Worm (Caenorhabditis elegans): Measurements from ENCODE around the gene pll-1.

The pll-1 gene

ce11 chrIII:356906-357901 is 8.5 kb upstream of the pll-1 start:
- TF ChIP-seq snpc-4 (tag; optimal IDR thresholded peaks at IDR 0.05) (no peak), alr-1 (tag; optimal IDR thresholded peaks at IDR 0.05; ENCODE audit: borderline replicate concordance) (no peak), mab-9 (GFP tag; IDR thresholded peaks at IDR 0.05) (no peak), grh-1 (GFP tag; IDR thresholded peaks at IDR 0.05) (no peak), nhr-71 (tag; optimal IDR thresholded peaks at IDR 0.05) (peak; percentile 17), nhr-28 (tag; optimal IDR thresholded peaks at IDR 0.05) (no peak), unc-62 (GFP tag; optimal IDR thresholded peaks at IDR 0.05) (no peak), elt-2 (tag; optimal IDR thresholded peaks at IDR 0.05) (peak; percentile 56), hpl-2 (GFP tag; optimal IDR thresholded peaks at IDR 0.05) (peak; percentile 24), nhr-20 (tag; optimal IDR thresholded peaks at IDR 0.05) (no peak), unc-30 (tag; optimal IDR thresholded peaks at IDR 0.05) (no peak), unc-98 (GFP tag; IDR thresholded peaks at IDR 0.05) (no peak), nhr-237 (tag; optimal IDR thresholded peaks at IDR 0.05) (no peak), F16B12.6 (tag; optimal IDR thresholded peaks at IDR 0.05) (no peak), dpl-1 (GFP tag; optimal IDR thresholded peaks at IDR 0.05) (no peak), egl-13 (tag; optimal IDR thresholded peaks at IDR 0.05) (no peak), Y116A8C.19 (tag; optimal IDR thresholded peaks at IDR 0.05; ENCODE audit: borderline replicate concordance) (no peak), nhr-84 (tag; optimal IDR thresholded peaks at IDR 0.05) (no peak), ztf-4 (tag; optimal IDR thresholded peaks at IDR 0.05) (no peak), ceh-90 (tag; optimal IDR thresholded peaks at IDR 0.05) (no peak), pqm-1 (tag; optimal IDR thresholded peaks at IDR 0.05) (no peak), ets-5 (GFP tag; IDR thresholded peaks at IDR 0.05) (no peak), sup-37 (GFP tag; optimal IDR thresholded peaks at IDR 0.05) (no peak), lin-14 (GFP tag; optimal IDR thresholded peaks at IDR 0.05) (peak; percentile 11), lin-15B (tag; optimal IDR thresholded peaks at IDR 0.05) (no peak), fos-1 (tag; optimal IDR thresholded peaks at IDR 0.05) (peak; percentile 25), hlh-17 (GFP tag; optimal IDR thresholded peaks at IDR 0.05; ENCODE audit: borderline replicate concordance) (no peak), efl-1 (optimal IDR thresholded peaks at IDR 0.05) (no peak), efl-1 (GFP tag; optimal IDR thresholded peaks at IDR 0.05 in 1 of 2) (peak in 1 of 2 experiments; percentile 85), nhr-85 (tag) (peak; percentile 56), blmp-1 (tag; optimal IDR thresholded peaks at IDR 0.05) (no peak), isw-1 (GFP tag; IDR thresholded peaks at IDR 0.05) (no peak), hlh-4 (tag; optimal IDR thresholded peaks at IDR 0.05) (no peak), lin-35 (GFP tag; optimal IDR thresholded peaks at IDR 0.05) (peak in 1 of 2 experiments; percentile 18), nhr-19 (GFP tag; conservative IDR thresholded peaks at IDR 0.05) (no peak), elt-3 (tag; optimal IDR thresholded peaks at IDR 0.05) (peak in 2 of 6 experiments; percentile 35 to 53), lsy-2 (tag; optimal IDR thresholded peaks at IDR 0.05) (peak in 1 of 2 experiments; percentile 29), rnt-1 (tag; optimal IDR thresholded peaks at IDR 0.05) (no peak), vab-15 (tag; optimal IDR thresholded peaks at IDR 0.05) (no peak), mep-1 (tag; optimal IDR thresholded peaks at IDR 0.05) (peak; percentile 14), aha-1 (tag; optimal IDR thresholded peaks at IDR 0.05) (no peak), ces-1 (GFP tag; optimal IDR thresholded peaks at IDR 0.05) (no peak), aly-2 (tag; optimal IDR thresholded peaks at IDR 0.05) (no peak), dsc-1 (tag; optimal IDR thresholded peaks at IDR 0.05) (no peak), tlp-1 (tag; optimal IDR thresholded peaks at IDR 0.05) (no peak), ztf-11 (tag; optimal IDR thresholded peaks at IDR 0.05) (no peak), swsn-7 (tag; optimal IDR thresholded peaks at IDR 0.05) (no peak), C34B4.2 (tag; optimal IDR thresholded peaks at IDR 0.05) (no peak), C16A3.4 (tag; optimal IDR thresholded peaks at IDR 0.05) (no peak)

Data from whole organism, L1 larva.